Worm (Caenorhabditis elegans) whole organism, young adult: Measurements from ENCODE around the gene vms-1.

ENCODE experiments used
- B0019.2 ChIP-seq: fragments of 200-800 bp; sonication (Bioruptor generic); conservative IDR thresholded peaks from 2 replicates; pipeline ENCODE4 v1.3.6; 2022; ENCODE audit warnings: missing genetic modification reagents, missing genetic modification characterization, missing compliant biosample characterization
- F10E7.11 ChIP-seq: sonication (generic microtip); optimal IDR thresholded peaks from 2 replicates; lab custom pipeline; 2017; ENCODE audit warnings: mild to moderate bottlenecking, missing genetic modification characterization, moderate library complexity, missing compliant biosample characterization
- F33H1.4 ChIP-seq: fragments of 200-800 bp; sonication (Bioruptor generic); IDR thresholded peaks from 2 replicates; pipeline ENCODE4 v1.3.6; 2022; ENCODE audit warnings: missing genetic modification reagents, missing genetic modification characterization, missing compliant biosample characterization
- F49E8.2 ChIP-seq: sonication (generic microtip); optimal IDR thresholded peaks from 3 replicates; lab custom pipeline; 2017; ENCODE audit warnings: missing genetic modification characterization, mild to moderate bottlenecking, missing compliant biosample characterization, antibody characterized with exemption, moderate library complexity; ENCODE audit not compliant: insufficient read depth
- F55B11.4 ChIP-seq: sonication (generic microtip); optimal IDR thresholded peaks from 2 replicates; lab custom pipeline; 2016; ENCODE audit warnings: missing compliant biosample characterization, missing genetic modification characterization, borderline replicate concordance; ENCODE audit not compliant: insufficient read depth
- F57A8.1 ChIP-seq: fragments of 200-800 bp; sonication (Bioruptor generic); optimal IDR thresholded peaks from 2 replicates; lab custom pipeline; 2018; ENCODE audit warnings: mild to moderate bottlenecking, missing genetic modification characterization, moderate library complexity, missing compliant biosample characterization
- K11D2.4 ChIP-seq: fragments of 200-800 bp; sonication (Bioruptor generic); IDR thresholded peaks from 2 replicates; pipeline ENCODE4 v1.3.6; 2022; ENCODE audit warnings: missing genetic modification reagents, missing genetic modification characterization, missing compliant biosample characterization
- K12H6.12 ChIP-seq: fragments of 200-800 bp; sonication (Bioruptor generic); optimal IDR thresholded peaks from 2 replicates; lab custom pipeline; 2018; ENCODE audit warnings: mild to moderate bottlenecking, missing genetic modification characterization, missing compliant biosample characterization
- T07F8.4 ChIP-seq: sonication (generic microtip); optimal IDR thresholded peaks from 2 replicates; lab custom pipeline; 2016; ENCODE audit warnings: mild to moderate bottlenecking, missing genetic modification characterization, moderate library complexity, missing compliant biosample characterization
- Y67H2A.10 ChIP-seq: fragments of 200-800 bp; sonication (Bioruptor generic); conservative IDR thresholded peaks from 2 replicates; pipeline ENCODE4 v1.3.6; 2022; ENCODE audit warnings: missing genetic modification reagents, missing genetic modification characterization, missing compliant biosample characterization
- aptf-2 ChIP-seq: fragments of 200-800 bp; sonication (Bioruptor generic); conservative IDR thresholded peaks from 2 replicates; pipeline ENCODE4 v1.3.6; 2022; ENCODE audit warnings: missing genetic modification reagents, missing genetic modification characterization, missing compliant biosample characterization
- bed-2 ChIP-seq: fragments of 200-800 bp; sonication (Bioruptor generic); IDR thresholded peaks from 2 replicates; pipeline ENCODE4 v1.3.6; 2022; ENCODE audit warnings: missing genetic modification reagents, missing genetic modification characterization, missing compliant biosample characterization
- ccch-3 ChIP-seq: fragments of 200-800 bp; sonication (Bioruptor generic); optimal IDR thresholded peaks from 2 replicates; lab custom pipeline; 2018; ENCODE audit warnings: mild to moderate bottlenecking, missing genetic modification characterization, missing compliant biosample characterization
- cebp-1 ChIP-seq, 2 experiments: fragments of 200-800 bp in 1 of 2; sonication (Bioruptor generic) in 1 of 2; sonication (generic microtip) in 1 of 2; IDR thresholded peaks in 1 of 2; optimal IDR thresholded peaks in 1 of 2; 2 replicates each; pipeline versions ENCODE4 v1.3.6 to Lab custom; 2017 to 2022; ENCODE audit warnings: missing compliant biosample characterization in 2 of 2, missing genetic modification characterization in 2 of 2, mild to moderate bottlenecking in 1 of 2, missing genetic modification reagents in 1 of 2, moderate library complexity in 1 of 2
- die-1 ChIP-seq: sonication (generic microtip); optimal IDR thresholded peaks from 2 replicates; lab custom pipeline; 2016; ENCODE audit warnings: missing genotype, mild to moderate bottlenecking, missing genetic modification characterization, missing compliant biosample characterization
- egrh-3 ChIP-seq: fragments of 200-800 bp; sonication (Bioruptor generic); IDR thresholded peaks from 2 replicates; pipeline ENCODE4 v1.3.6; 2022; ENCODE audit warnings: missing genetic modification reagents, missing genetic modification characterization, missing compliant biosample characterization
- ekl-4 ChIP-seq: fragments of 200-800 bp; sonication (Bioruptor generic); IDR thresholded peaks from 2 replicates; pipeline ENCODE4 v1.3.6; 2022; ENCODE audit warnings: missing genetic modification reagents, missing genetic modification characterization, missing compliant biosample characterization
- ets-4 ChIP-seq: fragments of 200-800 bp; sonication (Bioruptor generic); optimal IDR thresholded peaks from 2 replicates; lab custom pipeline; 2018; ENCODE audit warnings: mild to moderate bottlenecking, missing genetic modification characterization, missing compliant biosample characterization
- fkh-3 ChIP-seq: sonication (generic microtip); optimal IDR thresholded peaks from 2 replicates; lab custom pipeline; 2016; ENCODE audit warnings: mild to moderate bottlenecking, missing genetic modification characterization, missing compliant biosample characterization
- him-1 ChIP-seq: sonication (generic microtip); optimal IDR thresholded peaks from 2 replicates; lab custom pipeline; 2016; ENCODE audit warnings: missing genotype, missing genetic modification reagents, missing genetic modification characterization, missing compliant biosample characterization
- hlh-26 ChIP-seq: fragments of 200-800 bp; sonication (Bioruptor generic); conservative IDR thresholded peaks from 2 replicates; pipeline ENCODE4 v1.3.6; 2022; ENCODE audit warnings: missing genetic modification reagents, missing genetic modification characterization, missing compliant biosample characterization
- let-526 ChIP-seq: fragments of 200-800 bp; sonication (Bioruptor generic); IDR thresholded peaks from 2 replicates; pipeline ENCODE4 v1.3.6; 2022; ENCODE audit warnings: missing genetic modification reagents, missing genetic modification characterization, missing compliant biosample characterization
- let-607 ChIP-seq, 2 experiments: fragments of 200-800 bp in 1 of 2; sonication (Bioruptor generic) in 1 of 2; sonication (generic microtip) in 1 of 2; optimal IDR thresholded peaks; 2 replicates each; lab custom pipeline; 2016 to 2018; ENCODE audit warnings: mild to moderate bottlenecking in 2 of 2, missing compliant biosample characterization in 2 of 2, missing genetic modification characterization in 2 of 2, moderate library complexity in 2 of 2, missing genotype in 1 of 2
- lin-40 ChIP-seq: sonication (generic microtip); optimal IDR thresholded peaks from 2 replicates; lab custom pipeline; 2016; ENCODE audit warnings: missing genetic modification characterization, mild to moderate bottlenecking, missing compliant biosample characterization, missing genotype, missing genetic modification reagents
- lsl-1 ChIP-seq: fragments of 200-800 bp; sonication (Bioruptor generic); optimal IDR thresholded peaks from 2 replicates; lab custom pipeline; 2018; ENCODE audit warnings: mild to moderate bottlenecking, missing genetic modification characterization, moderate library complexity, missing compliant biosample characterization
- madf-3 ChIP-seq: fragments of 200-800 bp; sonication (Bioruptor generic); IDR thresholded peaks from 2 replicates; pipeline ENCODE4 v1.3.6; 2022; ENCODE audit warnings: missing genetic modification reagents, missing genetic modification characterization, missing compliant biosample characterization
- madf-6 ChIP-seq: fragments of 200-800 bp; sonication (Bioruptor generic); IDR thresholded peaks from 2 replicates; pipeline ENCODE4 v1.3.6; 2022; ENCODE audit warnings: missing genetic modification reagents, missing genetic modification characterization, missing compliant biosample characterization
- mel-28 ChIP-seq: sonication (generic microtip); optimal IDR thresholded peaks from 2 replicates; lab custom pipeline; 2016; ENCODE audit warnings: borderline replicate concordance, mild to moderate bottlenecking, missing genetic modification characterization, missing compliant biosample characterization
- nfya-2 ChIP-seq: fragments of 200-800 bp; sonication (Bioruptor generic); IDR thresholded peaks from 2 replicates; pipeline ENCODE4 v1.3.6; 2022; ENCODE audit warnings: missing genetic modification reagents, missing genetic modification characterization, missing compliant biosample characterization
- nfyb-1 ChIP-seq: fragments of 200-800 bp; sonication (Bioruptor generic); IDR thresholded peaks from 2 replicates; pipeline ENCODE4 v1.3.6; 2022; ENCODE audit warnings: missing genetic modification reagents, missing genetic modification characterization, missing compliant biosample characterization
- nhr-120 ChIP-seq: fragments of 200-800 bp; sonication (Bioruptor generic); IDR thresholded peaks from 2 replicates; pipeline ENCODE4 v1.3.6; 2022; ENCODE audit warnings: missing genetic modification characterization, missing compliant biosample characterization
- nhr-179 ChIP-seq: sonication (generic microtip); optimal IDR thresholded peaks from 2 replicates; lab custom pipeline; 2016; ENCODE audit warnings: mild to moderate bottlenecking, missing genetic modification characterization, missing compliant biosample characterization
- pbrm-1 ChIP-seq: fragments of 200-800 bp; sonication (Bioruptor generic); IDR thresholded peaks from 2 replicates; pipeline ENCODE4 v1.3.6; 2022; ENCODE audit warnings: missing genetic modification reagents, missing genetic modification characterization, missing compliant biosample characterization
- pha-4 ChIP-seq: fragments of 150-350 bp; sonication (generic microtip); optimal IDR thresholded peaks from 2 replicates; lab custom pipeline; 2014; ENCODE audit warnings: missing biosample characterization, missing genetic modification reagents, missing genetic modification characterization
- snpc-1.1 ChIP-seq: sonication (generic microtip); optimal IDR thresholded peaks from 2 replicates; lab custom pipeline; 2017; ENCODE audit warnings: missing genetic modification characterization, mild to moderate bottlenecking, missing compliant biosample characterization, antibody characterized with exemption, moderate library complexity, missing genotype, missing genetic modification reagents; ENCODE audit not compliant: insufficient read depth
- snpc-3.4 ChIP-seq: sonication (generic microtip); optimal IDR thresholded peaks from 2 replicates; lab custom pipeline; 2017; ENCODE audit warnings: missing genetic modification characterization, mild to moderate bottlenecking, missing compliant biosample characterization, antibody characterized with exemption, moderate library complexity, missing genotype, missing genetic modification reagents
- somi-1 ChIP-seq: fragments of 200-800 bp; sonication (Bioruptor generic); optimal IDR thresholded peaks from 2 replicates; lab custom pipeline; 2018; ENCODE audit warnings: mild to moderate bottlenecking, missing genetic modification characterization, missing compliant biosample characterization
- tbx-9 ChIP-seq: sonication (generic microtip); optimal IDR thresholded peaks from 2 replicates; lab custom pipeline; 2016; ENCODE audit warnings: borderline replicate concordance, missing genetic modification characterization, inconsistent platforms, missing compliant biosample characterization
- tlf-1 ChIP-seq: fragments of 200-800 bp; sonication (Bioruptor generic); optimal IDR thresholded peaks from 2 replicates; lab custom pipeline; 2018; ENCODE audit warnings: mild to moderate bottlenecking, missing genetic modification characterization, missing compliant biosample characterization
- ztf-18 ChIP-seq: sonication (generic microtip); optimal IDR thresholded peaks from 2 replicates; lab custom pipeline; 2016; ENCODE audit warnings: missing genotype, mild to moderate bottlenecking, missing genetic modification characterization, missing compliant biosample characterization
- ztf-25 ChIP-seq: fragments of 200-800 bp; sonication (Bioruptor generic); IDR thresholded peaks from 2 replicates; pipeline ENCODE4 v1.3.6; 2022; ENCODE audit warnings: missing genetic modification reagents, missing genetic modification characterization, missing compliant biosample characterization
- ztf-26 ChIP-seq: sonication (generic microtip); optimal IDR thresholded peaks from 2 replicates; lab custom pipeline; 2017; ENCODE audit warnings: missing genetic modification characterization, missing compliant biosample characterization
- ztf-28 ChIP-seq: fragments of 200-800 bp; sonication (Bioruptor generic); IDR thresholded peaks from 2 replicates; pipeline ENCODE4 v1.3.6; 2022; ENCODE audit warnings: missing genetic modification reagents, missing genetic modification characterization, missing compliant biosample characterization
- ztf-3 ChIP-seq: fragments of 200-800 bp; sonication (Bioruptor generic); optimal IDR thresholded peaks from 2 replicates; lab custom pipeline; 2018; ENCODE audit warnings: mild to moderate bottlenecking, missing genetic modification characterization, missing compliant biosample characterization

Gene vms-1

ce11 chrIII:8129195-8129594 is 40.9 kb downstream of the vms-1 start (continued):
- TF ChIP-seq nfyb-1 (GFP tag; lab: Robert Waterston, UW): peak; percentile 50; the same call in 1 of the 2 replicates
- TF ChIP-seq nhr-179 (tag; lab: Kevin White, UChicago): no peak
- no peak for TF ChIP-seq T07F8.4 (tag; lab: Kevin White, UChicago)
- TF ChIP-seq pha-4 (tag; lab: Kevin White, UChicago): no peak
- no peak for TF ChIP-seq let-526 (GFP tag; lab: Robert Waterston, UW)
- TF ChIP-seq ztf-18 (tag; lab: Kevin White, UChicago): peak; percentile 8
- no peak for TF ChIP-seq nhr-120
- no peak for TF ChIP-seq lin-40
- no peak for TF ChIP-seq F10E7.11 (tag; lab: Kevin White, UChicago)
- 0 out of 2 replicates have a peak, but pooled peaks have one; percentile 12 for TF ChIP-seq nfya-2 (GFP tag; lab: Robert Waterston, UW)
- TF ChIP-seq snpc-1.1 (tag; lab: Kevin White, UChicago): no peak
- no peak for TF ChIP-seq tbx-9 (tag; lab: Kevin White, UChicago)
- TF ChIP-seq somi-1 (GFP tag; lab: Kevin White, UChicago): no peak
- TF ChIP-seq lsl-1 (GFP tag; lab: Kevin White, UChicago): no peak
- TF ChIP-seq ztf-3 (GFP tag; lab: Kevin White, UChicago): no peak
- TF ChIP-seq madf-6 (GFP tag; lab: Robert Waterston, UW): peak; percentile 73
- TF ChIP-seq die-1 (tag; lab: Kevin White, UChicago): no peak
- no peak for TF ChIP-seq bed-2 (GFP tag; lab: Robert Waterston, UW)
- no peak for TF ChIP-seq Y67H2A.10
- no peak for TF ChIP-seq K11D2.4 (GFP tag; lab: Robert Waterston, UW)
- peak; percentile 74; the same call in 1 of the 2 replicates for TF ChIP-seq madf-3
- no peak for TF ChIP-seq K12H6.12 (tag; lab: Kevin White, UChicago)
- TF ChIP-seq ets-4 (GFP tag; lab: Kevin White, UChicago): no peak
- no peak for TF ChIP-seq ztf-28
- peak; percentile 67 for TF ChIP-seq F49E8.2 (tag; lab: Kevin White, UChicago)
- TF ChIP-seq fkh-3 (tag; lab: Kevin White, UChicago): no peak
- TF ChIP-seq let-607 (tag; optimal IDR thresholded peaks at IDR 0.05; lab: Kevin White, UChicago): no peak
- TF ChIP-seq aptf-2 (GFP tag; lab: Robert Waterston, UW): no peak
- no peak for TF ChIP-seq ztf-26 (tag; lab: Kevin White, UChicago)

ce11 chrIII:8130177-8130902 is 42.0 kb downstream of the vms-1 start, which contains the start of the genes rpl-21 and C14B9.10:
Gene rpl-21, minus strand, starts transcription at chrIII:8130227.
Gene C14B9.10, plus strand, starts transcription at chrIII:8130852.
- TF ChIP-seq B0019.2 (GFP tag; lab: Robert Waterston, UW) (0 out of 2 replicates have a peak, but pooled peaks have one; percentile 4), egrh-3 (no peak), K12H6.12 (tag; lab: Kevin White, UChicago) (no peak), F55B11.4 (tag; lab: Kevin White, UChicago) (no peak), F57A8.1 (GFP tag; lab: Kevin White, UChicago) (no peak), nhr-120 (no peak), cebp-1 (GFP tag; IDR thresholded peaks at IDR 0.05; lab: Robert Waterston, UW) (no peak), cebp-1 (tag; optimal IDR thresholded peaks at IDR 0.05; lab: Kevin White, UChicago) (peak; percentile 64), lsl-1 (GFP tag; lab: Kevin White, UChicago) (peak; percentile 96), F10E7.11 (tag; lab: Kevin White, UChicago) (no peak), ekl-4 (peak; percentile 66; the same call in 1 of the 2 replicates), tlf-1 (GFP tag; lab: Kevin White, UChicago) (peak; percentile 82), F33H1.4 (peak; percentile 98), ztf-25 (GFP tag; lab: Robert Waterston, UW) (no peak), hlh-26 (no peak), mel-28 (tag; lab: Kevin White, UChicago) (no peak), ccch-3 (GFP tag; lab: Kevin White, UChicago) (no peak), pbrm-1 (peak; percentile 89), snpc-3.4 (tag; lab: Kevin White, UChicago) (peak; percentile 89), him-1 (tag; lab: Kevin White, UChicago) (peak; percentile 65), madf-3 (peak; percentile 89)
